Fruit fly (Drosophila melanogaster): ENCODE data around the gene NHP2.

The NHP2 gene

dm6 chr3L:14790127-14790589 lies 11.8 kb downstream of the NHP2 start (continued):
- TF ChIP-seq salm (tag; optimal IDR thresholded peaks at IDR 0.05) (no peak), CG10462 (GFP tag; optimal IDR thresholded peaks at IDR 0.05) (peak; percentile 74), Scr (GFP tag; IDR thresholded peaks at IDR 0.05; ENCODE audit: partially characterized antibody) (peak; percentile 87), fru (optimal IDR thresholded peaks at IDR 0.05) (no peak), B-H1 (GFP tag; IDR thresholded peaks at IDR 0.05) (peak; percentile 46), sc (optimal IDR thresholded peaks at IDR 0.05) (no peak), sc (GFP tag; optimal IDR thresholded peaks at IDR 0.05) (no peak), CG8359 (GFP tag; optimal IDR thresholded peaks at IDR 0.05; ENCODE audit: borderline replicate concordance) (peak; percentile 43), disco-r (GFP tag; optimal IDR thresholded peaks at IDR 0.05) (peak; percentile 76), da (GFP tag; optimal IDR thresholded peaks at IDR 0.05) (peak; percentile 62), Sox102F (GFP tag; optimal IDR thresholded peaks at IDR 0.05) (no peak), Ssrp (tag; optimal IDR thresholded peaks at IDR 0.05) (peak; percentile 37), CG4820 (GFP tag; optimal IDR thresholded peaks at IDR 0.05) (peak; percentile 66), zen (tag; optimal IDR thresholded peaks at IDR 0.05) (peak; percentile 69), CG2202 (tag; optimal IDR thresholded peaks at IDR 0.05) (peak; percentile 34), Deaf1 (tag; optimal IDR thresholded peaks at IDR 0.05) (no peak), Atf-2 (GFP tag; optimal IDR thresholded peaks at IDR 0.05) (peak; percentile 73), shn (GFP tag; optimal IDR thresholded peaks at IDR 0.05) (peak; percentile 84), CG11504 (tag; optimal IDR thresholded peaks at IDR 0.05) (no peak), Sry-δ (GFP tag; optimal IDR thresholded peaks at IDR 0.05) (peak; percentile 79), CrebB (tag; optimal IDR thresholded peaks at IDR 0.05) (peak; percentile 60), Vsx1 (GFP tag; optimal IDR thresholded peaks at IDR 0.05) (no peak), CG12659 (GFP tag; optimal IDR thresholded peaks at IDR 0.05) (peak; percentile 83), CG10366 (GFP tag; IDR thresholded peaks at IDR 0.05) (peak; percentile 66), ttk (GFP tag; IDR thresholded peaks at IDR 0.05) (peak; percentile 69), CG12299 (tag; optimal IDR thresholded peaks at IDR 0.05) (peak; percentile 72), unc-4 (GFP tag; IDR thresholded peaks at IDR 0.05; ENCODE audit: partially characterized antibody) (peak; percentile 76), CG8924 (tag; optimal IDR thresholded peaks at IDR 0.05) (peak; percentile 54), CG9609 (GFP tag; optimal IDR thresholded peaks at IDR 0.05) (peak; percentile 84), CG3163 (GFP tag; optimal IDR thresholded peaks at IDR 0.05) (peak; percentile 74), CG2129 (GFP tag; IDR thresholded peaks at IDR 0.05; ENCODE audit: partially characterized antibody) (peak; percentile 81), CG10321 (GFP tag; IDR thresholded peaks at IDR 0.05) (peak; percentile 52; the same call in 1 of the 2 replicates), CG12744 (GFP tag; optimal IDR thresholded peaks at IDR 0.05) (peak; percentile 62), CG15696 (tag; optimal IDR thresholded peaks at IDR 0.05) (peak; percentile 36), Mrtf (GFP tag; IDR thresholded peaks at IDR 0.05) (peak; percentile 65; the same call in 2 of the 3 replicates), wor (GFP tag; IDR thresholded peaks at IDR 0.05) (peak; percentile 59), Sry-β (GFP tag; optimal IDR thresholded peaks at IDR 0.05) (peak; percentile 28), Oli (tag; optimal IDR thresholded peaks at IDR 0.05) (peak; percentile 60), ewg (GFP tag; optimal IDR thresholded peaks at IDR 0.05) (peak; percentile 74), CG14710 (tag; optimal IDR thresholded peaks at IDR 0.05) (peak; percentile 70), CG16863 (GFP tag; optimal IDR thresholded peaks at IDR 0.05) (peak; percentile 80), Hr39 (optimal IDR thresholded peaks at IDR 0.05) (peak; percentile 72), Chrac-16 (GFP tag; optimal IDR thresholded peaks at IDR 0.05) (peak; percentile 56), CG32767 (GFP tag; IDR thresholded peaks at IDR 0.05) (peak; percentile 74), ac (GFP tag; optimal IDR thresholded peaks at IDR 0.05) (no peak), mirr (GFP tag; optimal IDR thresholded peaks at IDR 0.05) (no peak), CG4730 (GFP tag; IDR thresholded peaks at IDR 0.05) (peak; percentile 55), CG14667 (GFP tag; IDR thresholded peaks at IDR 0.05) (peak; percentile 47), dmrt11E (tag; optimal IDR thresholded peaks at IDR 0.05) (peak; percentile 45), Neu2 (GFP tag; optimal IDR thresholded peaks at IDR 0.05; ENCODE audit: borderline replicate concordance) (peak; percentile 66), so (GFP tag; IDR thresholded peaks at IDR 0.05) (peak; percentile 77; the same call in 2 of the 3 replicates)

Measured in whole organism, embryonic.